Fruit fly (Drosophila melanogaster) whole organism, embryonic: Measurements from ENCODE around the gene Zip88E.
A peak's percentile ranks its signal among the peaks of the same experiment; 100 is the strongest.

ENCODE experiments used
- CG11085 ChIP-seq: fragments of 200-800 bp; sonication (Bioruptor generic); IDR thresholded peaks from 2 replicates; pipeline ENCODE4 v1.3.6; 2022; ENCODE audit warnings: missing biosample characterization, missing genetic modification characterization
- CG12659 ChIP-seq: fragments of 200-800 bp; sonication (Bioruptor generic); optimal IDR thresholded peaks from 3 replicates; lab custom pipeline; 2017; ENCODE audit warnings: mild to moderate bottlenecking, missing biosample characterization, missing genetic modification reagents, missing genetic modification characterization
- CG14050 ChIP-seq: fragments of 200-800 bp; sonication (Bioruptor generic); IDR thresholded peaks from 3 replicates; pipeline ENCODE4 v1.3.6; 2022; ENCODE audit warnings: missing biosample characterization, missing genetic modification characterization
- CG14667 ChIP-seq: fragments of 200-800 bp; sonication (Bioruptor generic); IDR thresholded peaks from 2 replicates; pipeline ENCODE4 v1.3.6; 2022; ENCODE audit warnings: missing biosample characterization, missing genetic modification characterization
- CG14965 ChIP-seq: fragments of 200-800 bp; sonication (Bioruptor generic); optimal IDR thresholded peaks from 2 replicates; lab custom pipeline; 2016; ENCODE audit warnings: missing biosample characterization, missing genetic modification characterization, borderline replicate concordance
- CG15011 ChIP-seq: fragments of 200-800 bp; sonication (Bioruptor generic); optimal IDR thresholded peaks from 3 replicates; lab custom pipeline; 2018; ENCODE audit warnings: missing biosample characterization, mild to moderate bottlenecking, missing genetic modification characterization
- CG17385 ChIP-seq: fragments of 200-800 bp; sonication (Bioruptor generic); optimal IDR thresholded peaks from 3 replicates; lab custom pipeline; 2018; ENCODE audit warnings: missing biosample characterization, mild to moderate bottlenecking, missing genetic modification characterization
- CG18262 ChIP-seq: fragments of 200-800 bp; optimal IDR thresholded peaks from 3 replicates; lab custom pipeline; 2019; ENCODE audit warnings: missing biosample characterization, mild to moderate bottlenecking, missing genetic modification characterization, moderate library complexity
- CG18476 ChIP-seq: fragments of 200-800 bp; sonication (Bioruptor generic); optimal IDR thresholded peaks from 2 replicates; lab custom pipeline; 2016; ENCODE audit warnings: missing biosample characterization, mild to moderate bottlenecking, missing genetic modification characterization
- CG18619 ChIP-seq: fragments of 200-800 bp; sonication (Bioruptor generic); optimal IDR thresholded peaks from 3 replicates; lab custom pipeline; 2017; ENCODE audit warnings: missing biosample characterization, mild to moderate bottlenecking, missing genetic modification characterization
- CG2202 ChIP-seq: fragments of 200-800 bp; sonication (Bioruptor generic); optimal IDR thresholded peaks from 2 replicates; lab custom pipeline; 2018; ENCODE audit warnings: missing biosample characterization, mild to moderate bottlenecking, missing genetic modification characterization
- CG32532 ChIP-seq: fragments of 200-800 bp; sonication (Bioruptor generic); IDR thresholded peaks from 2 replicates; pipeline ENCODE4 v1.3.6; 2022; ENCODE audit warnings: missing biosample characterization, missing genetic modification characterization
- CG32772 ChIP-seq: fragments of 200-800 bp; sonication (Bioruptor generic); IDR thresholded peaks from 2 replicates; pipeline ENCODE4 v1.3.6; 2022; ENCODE audit warnings: missing biosample characterization, missing genetic modification characterization
- CG3407 ChIP-seq: fragments of 200-800 bp; sonication (Bioruptor generic); optimal IDR thresholded peaks from 2 replicates; lab custom pipeline; 2018; ENCODE audit warnings: missing biosample characterization, mild to moderate bottlenecking, missing genetic modification characterization
- CG3995 ChIP-seq: fragments of 200-800 bp; sonication (Bioruptor generic); optimal IDR thresholded peaks from 3 replicates; lab custom pipeline; 2016; ENCODE audit warnings: missing biosample characterization, missing genetic modification characterization
- CG4282 ChIP-seq: fragments of 200-800 bp; sonication (Bioruptor generic); optimal IDR thresholded peaks from 2 replicates; lab custom pipeline; 2016; ENCODE audit warnings: missing biosample characterization, missing genetic modification characterization
- CG6175 ChIP-seq: fragments of 200-800 bp; sonication (Bioruptor generic); IDR thresholded peaks from 3 replicates; pipeline ENCODE4 v1.3.6; 2022; ENCODE audit warnings: missing biosample characterization, missing genetic modification characterization
- CG9727 ChIP-seq: fragments of 200-800 bp; sonication (Bioruptor generic); optimal IDR thresholded peaks from 3 replicates; lab custom pipeline; 2017; ENCODE audit warnings: missing biosample characterization, mild to moderate bottlenecking, missing genetic modification characterization
- CG9817 ChIP-seq: fragments of 200-800 bp; sonication (Bioruptor generic); optimal IDR thresholded peaks from 2 replicates; lab custom pipeline; 2018; ENCODE audit warnings: missing biosample characterization, mild to moderate bottlenecking, missing genetic modification characterization, moderate library complexity
- Chrac-16 ChIP-seq: fragments of 200-800 bp; sonication (Bioruptor generic); optimal IDR thresholded peaks from 3 replicates; lab custom pipeline; 2016; ENCODE audit warnings: missing biosample characterization, missing genetic modification characterization
- Ets97D ChIP-seq: fragments of 200-800 bp; sonication (Bioruptor generic); optimal IDR thresholded peaks from 3 replicates; lab custom pipeline; 2016; ENCODE audit warnings: missing biosample characterization, missing genetic modification characterization
- HLHmδ ChIP-seq: fragments of 200-800 bp; sonication (Bioruptor generic); optimal IDR thresholded peaks from 2 replicates; lab custom pipeline; 2018; ENCODE audit warnings: missing biosample characterization, mild to moderate bottlenecking, missing genetic modification characterization, moderate library complexity
- Hey ChIP-seq: fragments of 200-800 bp; sonication (Bioruptor generic); optimal IDR thresholded peaks from 3 replicates; lab custom pipeline; 2018; ENCODE audit warnings: missing biosample characterization, mild to moderate bottlenecking, missing genetic modification characterization
- Hmr ChIP-seq: fragments of 200-800 bp; sonication (Bioruptor generic); optimal IDR thresholded peaks from 3 replicates; lab custom pipeline; 2017; ENCODE audit warnings: mild to moderate bottlenecking, missing biosample characterization, missing genetic modification reagents, missing genetic modification characterization
- Med ChIP-seq: fragments of 200-800 bp; sonication (Bioruptor generic); peaks from one replicate; lab custom pipeline; 2016; ENCODE audit warnings: missing biosample characterization, missing genetic modification characterization, mild to moderate bottlenecking, inconsistent platforms, moderate library complexity
- Meics ChIP-seq: fragments of 200-800 bp; sonication (Bioruptor generic); optimal IDR thresholded peaks from 2 replicates; lab custom pipeline; 2017; ENCODE audit warnings: missing biosample characterization, mild to moderate bottlenecking, missing genetic modification characterization
- Nf-YA ChIP-seq: fragments of 200-800 bp; sonication (Bioruptor generic); IDR thresholded peaks from 2 replicates; pipeline ENCODE4 v1.3.6; 2022; ENCODE audit warnings: missing biosample characterization, missing genetic modification characterization
- Sox100B ChIP-seq: fragments of 200-800 bp; sonication (Bioruptor generic); optimal IDR thresholded peaks from 3 replicates; lab custom pipeline; 2018; ENCODE audit warnings: missing biosample characterization, mild to moderate bottlenecking, missing genetic modification characterization
- cas ChIP-seq: fragments of 200-800 bp; sonication (Bioruptor generic); IDR thresholded peaks from 2 replicates; pipeline ENCODE4 v1.3.6; 2022; ENCODE audit warnings: missing biosample characterization, missing genetic modification characterization
- cg ChIP-seq: fragments of 200-800 bp; sonication (Bioruptor generic); optimal IDR thresholded peaks from 3 replicates; lab custom pipeline; 2019; ENCODE audit warnings: missing biosample characterization, mild to moderate bottlenecking, missing genetic modification characterization, moderate library complexity
- chn ChIP-seq: fragments of 200-800 bp; sonication (Bioruptor generic); optimal IDR thresholded peaks from 2 replicates; lab custom pipeline; 2016; ENCODE audit warnings: missing biosample characterization, missing genetic modification characterization
- dysf ChIP-seq: fragments of 200-800 bp; sonication (Bioruptor generic); IDR thresholded peaks from 3 replicates; pipeline ENCODE4 v1.3.6; 2022; ENCODE audit warnings: missing biosample characterization, missing genetic modification characterization
- en ChIP-seq: fragments of 200-800 bp; sonication (Bioruptor generic); optimal IDR thresholded peaks from 2 replicates; lab custom pipeline; 2016; ENCODE audit warnings: missing biosample characterization, missing genetic modification characterization
- eyg ChIP-seq: fragments of 200-800 bp; sonication (Bioruptor generic); optimal IDR thresholded peaks from 3 replicates; lab custom pipeline; 2016; ENCODE audit warnings: missing biosample characterization, missing genetic modification characterization
- ftz-f1 ChIP-seq: fragments of 200-800 bp; sonication (Bioruptor generic); optimal IDR thresholded peaks from 2 replicates; lab custom pipeline; 2016; ENCODE audit warnings: missing biosample characterization, missing genetic modification characterization
- gem ChIP-seq: fragments of 200-800 bp; sonication (Bioruptor generic); optimal IDR thresholded peaks from 2 replicates; lab custom pipeline; 2019; ENCODE audit warnings: missing biosample characterization, mild to moderate bottlenecking, missing genetic modification characterization, moderate library complexity
- hkb ChIP-seq, 2 experiments: fragments of 200-800 bp in 1 of 2; fragments of >200 bp in 1 of 2; sonication (Bioruptor generic) in 1 of 2; IDR thresholded peaks in 1 of 2; optimal IDR thresholded peaks in 1 of 2; 2 replicates each; pipeline versions ENCODE4 v1.3.6 to Lab custom; 2017 to 2022; ENCODE audit warnings: missing biosample characterization in 1 of 2, missing genetic modification characterization in 1 of 2
- kay ChIP-seq: fragments of 200-800 bp; sonication (Bioruptor generic); optimal IDR thresholded peaks from 2 replicates; lab custom pipeline; 2016; ENCODE audit warnings: missing biosample characterization, missing genetic modification characterization
- lov ChIP-seq, 2 experiments: fragments of 200-800 bp in 1 of 2; fragments of >200 bp in 1 of 2; sonication (Bioruptor generic) in 1 of 2; IDR thresholded peaks in 1 of 2; optimal IDR thresholded peaks in 1 of 2; 2 replicates in 1 of 2; 3 replicates in 1 of 2; pipeline versions ENCODE4 v1.3.6 to Lab custom; 2017 to 2022; ENCODE audit warnings: missing biosample characterization in 1 of 2, missing genetic modification characterization in 1 of 2
- pb ChIP-seq: fragments of 200-800 bp; sonication (Bioruptor generic); optimal IDR thresholded peaks from 3 replicates; lab custom pipeline; 2016; ENCODE audit warnings: missing biosample characterization, missing genetic modification characterization
- pho ChIP-seq: fragments of 200-800 bp; sonication (Bioruptor generic); optimal IDR thresholded peaks from 2 replicates; lab custom pipeline; 2016; ENCODE audit warnings: missing biosample characterization, missing genetic modification characterization
- prd ChIP-seq, 3 experiments: fragments of >200 bp in 2 of 3; fragments of 200-800 bp in 1 of 3; sonication (Bioruptor generic) in 1 of 3; optimal IDR thresholded peaks in 2 of 3; IDR thresholded peaks in 1 of 3; 2 replicates in 2 of 3; 3 replicates in 1 of 3; pipeline versions ENCODE4 v1.3.6 to Lab custom; 2017 to 2022; ENCODE audit warnings: missing biosample characterization in 1 of 3, missing genetic modification characterization in 1 of 3
- repo ChIP-seq: fragments of 200-800 bp; sonication (Bioruptor generic); optimal IDR thresholded peaks from 2 replicates; lab custom pipeline; 2016; ENCODE audit warnings: missing biosample characterization, missing genetic modification characterization
- row ChIP-seq: fragments of 200-800 bp; sonication (Bioruptor generic); IDR thresholded peaks from 3 replicates; pipeline ENCODE4 v1.3.6; 2022; ENCODE audit warnings: missing biosample characterization, missing genetic modification characterization
- scrt ChIP-seq: fragments of 200-800 bp; sonication (Bioruptor generic); optimal IDR thresholded peaks from 2 replicates; lab custom pipeline; 2018; ENCODE audit warnings: missing biosample characterization, mild to moderate bottlenecking, missing genetic modification characterization, moderate library complexity
- sd ChIP-seq: fragments of 200-800 bp; sonication (Bioruptor generic); optimal IDR thresholded peaks from 3 replicates; lab custom pipeline; 2018; ENCODE audit warnings: missing biosample characterization, mild to moderate bottlenecking, missing genetic modification characterization, moderate library complexity
- tin ChIP-seq: fragments of 200-800 bp; sonication (Bioruptor generic); optimal IDR thresholded peaks from 3 replicates; lab custom pipeline; 2016; ENCODE audit warnings: missing biosample characterization, missing genetic modification characterization
- vnd ChIP-seq: fragments of 200-800 bp; sonication (Bioruptor generic); IDR thresholded peaks from 3 replicates; pipeline ENCODE4 v1.3.6; 2022; ENCODE audit warnings: missing biosample characterization, missing genetic modification characterization; ENCODE audit not compliant: partially characterized antibody
- zfh2 ChIP-seq: fragments of 200-800 bp; sonication (Bioruptor generic); optimal IDR thresholded peaks from 2 replicates; lab custom pipeline; 2016; ENCODE audit warnings: missing biosample characterization, missing genetic modification characterization

The Zip88E gene

DNA sequence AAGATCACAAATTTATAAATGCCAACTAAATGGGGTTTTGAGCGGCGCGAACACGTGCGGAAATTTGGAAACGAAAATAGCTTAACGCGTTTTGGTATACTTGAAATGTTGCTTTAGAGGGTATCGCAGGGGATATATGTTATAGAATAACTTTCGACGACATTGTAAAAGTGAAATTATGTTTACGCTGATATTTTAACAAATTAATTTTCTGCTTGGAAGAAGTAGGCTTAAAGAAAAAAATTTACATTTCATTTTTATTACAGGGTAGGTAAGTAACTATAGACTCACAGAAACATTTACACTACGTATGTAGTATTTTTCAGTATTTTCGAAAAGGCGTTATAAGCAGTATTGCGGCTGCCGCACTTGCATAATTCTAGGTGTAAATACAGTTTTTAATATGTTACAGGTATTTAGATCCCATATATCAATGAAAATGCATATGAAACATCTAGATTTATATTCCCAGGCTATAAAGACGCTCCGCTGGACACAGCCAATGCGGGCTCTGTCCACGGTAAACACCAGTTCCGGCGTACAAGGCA lies 39.1 kb upstream of the Zip88E start, which contains the start of the genes Art3 and mRpS10 (continued):
- peak; percentile 100 for TF ChIP-seq CG14667
- TF ChIP-seq scrt (GFP tag; lab: Kevin White, UChicago) = peak; percentile 99
- TF ChIP-seq Sox100B (GFP tag; lab: Kevin White, UChicago) = peak; percentile 100
- peak; percentile 100 for TF ChIP-seq kay (GFP tag; lab: Kevin White, UChicago)
- peak; percentile 100 for TF ChIP-seq row (GFP tag; lab: Robert Waterston, UW)
- peak; percentile 100 for TF ChIP-seq CG15011
- peak; percentile 94 for TF ChIP-seq ftz-f1 (GFP tag; lab: Kevin White, UChicago)
- peak; percentile 100 for TF ChIP-seq CG18619 (GFP tag; lab: Kevin White, UChicago)
- peak; percentile 100 for TF ChIP-seq pho (GFP tag; lab: Kevin White, UChicago)
- TF ChIP-seq CG18262 (tag; lab: Kevin White, UChicago) = peak; percentile 100
- TF ChIP-seq HLHmδ (GFP tag; lab: Kevin White, UChicago) = no peak
- peak; percentile 7 for TF ChIP-seq cg (GFP tag; lab: Kevin White, UChicago)
- peak; percentile 100 for TF ChIP-seq chn
- TF ChIP-seq CG32772 (GFP tag; lab: Robert Waterston, UW) = peak; percentile 100
- TF ChIP-seq tin = peak; percentile 100
- TF ChIP-seq Hey (tag; lab: Kevin White, UChicago) = peak; percentile 99
- peak; percentile 91 for TF ChIP-seq CG3995 (GFP tag; lab: Kevin White, UChicago)
- peak; percentile 100 for TF ChIP-seq CG32532 (GFP tag; lab: Robert Waterston, UW)
- TF ChIP-seq CG4282 (GFP tag; lab: Kevin White, UChicago) = peak; percentile 98
- TF ChIP-seq Nf-YA (GFP tag; lab: Robert Waterston, UW) = peak; percentile 100
- TF ChIP-seq CG6175 = peak; percentile 100
- peak; percentile 100 for TF ChIP-seq CG9727 (GFP tag; lab: Kevin White, UChicago)
- TF ChIP-seq Chrac-16 (GFP tag; lab: Kevin White, UChicago) = peak; percentile 100
- TF ChIP-seq repo = peak; percentile 100
- peak; percentile 99 for TF ChIP-seq CG18476
- peak; percentile 100 for TF ChIP-seq eyg (GFP tag; lab: Kevin White, UChicago)
- TF ChIP-seq CG17385 (GFP tag; lab: Kevin White, UChicago) = peak; percentile 100
- peak; percentile 100 for TF ChIP-seq en (GFP tag; lab: Kevin White, UChicago)
- peak; percentile 99 for TF ChIP-seq CG3407 (GFP tag; lab: Kevin White, UChicago)
- no peak for TF ChIP-seq prd (optimal IDR thresholded peaks at IDR 0.05; lab: Kevin White, UChicago)
- TF ChIP-seq prd (GFP tag; IDR thresholded peaks at IDR 0.05; lab: Robert Waterston, UW) = peak; percentile 100
- TF ChIP-seq CG14965 (GFP tag; lab: Kevin White, UChicago) = peak; percentile 94
- TF ChIP-seq CG12659 (GFP tag; lab: Kevin White, UChicago) = peak; percentile 100
- no peak for TF ChIP-seq lov (optimal IDR thresholded peaks at IDR 0.05; lab: Kevin White, UChicago)
- TF ChIP-seq lov (GFP tag; IDR thresholded peaks at IDR 0.05; lab: Robert Waterston, UW) = peak; percentile 100
- TF ChIP-seq Ets97D (GFP tag; lab: Kevin White, UChicago) = peak; percentile 96
- no peak for TF ChIP-seq vnd (GFP tag; lab: Robert Waterston, UW)
- peak; percentile 100 for TF ChIP-seq CG14050 (GFP tag; lab: Robert Waterston, UW)
- peak; percentile 100 for TF ChIP-seq dysf (GFP tag; lab: Robert Waterston, UW)
- peak; percentile 100 for TF ChIP-seq CG9817 (tag; lab: Kevin White, UChicago)
- TF ChIP-seq pb (GFP tag; lab: Kevin White, UChicago) = peak; percentile 100
- peak; percentile 100 for TF ChIP-seq CG11085
- peak; percentile 100 for TF ChIP-seq Hmr (GFP tag; lab: Kevin White, UChicago)
- peak; percentile 100 for TF ChIP-seq Meics (GFP tag; lab: Kevin White, UChicago)
- peak; percentile 100 for TF ChIP-seq Med (GFP tag; lab: Kevin White, UChicago)
- TF ChIP-seq zfh2 (GFP tag; lab: Kevin White, UChicago) = peak; percentile 100
- peak; percentile 100 for TF ChIP-seq CG2202 (tag; lab: Kevin White, UChicago)
- peak; percentile 45 for TF ChIP-seq hkb (optimal IDR thresholded peaks at IDR 0.05; lab: Kevin White, UChicago)
- peak; percentile 100 for TF ChIP-seq hkb (GFP tag; IDR thresholded peaks at IDR 0.05; lab: Robert Waterston, UW)
- TF ChIP-seq gem = peak; percentile 100
- peak; percentile 99 for TF ChIP-seq sd (tag; lab: Kevin White, UChicago)
- peak; percentile 99 for TF ChIP-seq cas (GFP tag; lab: Robert Waterston, UW)
